Fruit fly (Drosophila melanogaster) whole organism, pupa: ENCODE measurements around the gene CG7560.

Experiments
- CG10348 ChIP-seq: fragments of 200-800 bp; sonication (Bioruptor generic); IDR thresholded peaks from 2 replicates; pipeline ENCODE4 v1.3.6; 2022; ENCODE audit warnings: missing biosample characterization, missing genetic modification characterization
- CG32121 ChIP-seq: fragments of 200-800 bp; sonication (Bioruptor generic); IDR thresholded peaks from 2 replicates; pipeline ENCODE4 v1.3.6; 2022; ENCODE audit warnings: missing biosample characterization, missing genetic modification characterization
- CG34367 ChIP-seq: fragments of 200-800 bp; sonication (Bioruptor generic); optimal IDR thresholded peaks from 2 replicates; lab custom pipeline; 2018; ENCODE audit warnings: missing biosample characterization, mild to moderate bottlenecking, missing genetic modification characterization
- CG4496 ChIP-seq: fragments of 200-800 bp; sonication (Bioruptor generic); IDR thresholded peaks from 3 replicates; pipeline ENCODE4 v1.3.6; 2022; ENCODE audit warnings: missing biosample characterization, missing genetic modification characterization
- EcR ChIP-seq: fragments of 200-800 bp; sonication (Bioruptor generic); optimal IDR thresholded peaks from 3 replicates; lab custom pipeline; 2019; ENCODE audit warnings: missing biosample characterization, missing genetic modification characterization, mild to moderate bottlenecking, moderate library complexity, missing genetic modification reagents
- Pif1A ChIP-seq: fragments of 200-800 bp; sonication (Bioruptor generic); optimal IDR thresholded peaks from 3 replicates; lab custom pipeline; 2016; ENCODE audit warnings: missing biosample characterization, missing genetic modification characterization
- gl ChIP-seq: fragments of 200-800 bp; sonication (Bioruptor generic); optimal IDR thresholded peaks from 2 replicates; lab custom pipeline; 2018; ENCODE audit warnings: missing biosample characterization, mild to moderate bottlenecking, missing genetic modification characterization

- TF ChIP-seq CG4496 (GFP tag; lab: Robert Waterston, UW): no peak
- TF ChIP-seq CG32121 (GFP tag; lab: Robert Waterston, UW): no peak
- no peak for TF ChIP-seq gl (tag; lab: Kevin White, UChicago)
- TF ChIP-seq EcR: no peak
- no peak for TF ChIP-seq CG34367 (tag; lab: Kevin White, UChicago)
- no peak for TF ChIP-seq Pif1A (GFP tag; lab: Kevin White, UChicago)
- no peak for TF ChIP-seq CG10348 (GFP tag; lab: Robert Waterston, UW)
These were observed 2.6 kb upstream of the CG7560 start for dm6 chr3L:11422338-11422802.
